Worm (Caenorhabditis elegans) whole organism, L4 larva: ENCODE measurements around the gene ceh-36.

Experiments
- D1046.2 ChIP-seq: fragments of 200-800 bp; sonication (Bioruptor generic); IDR thresholded peaks from 2 replicates; pipeline ENCODE4 v1.3.6; 2022; ENCODE audit warnings: missing genetic modification characterization, missing compliant biosample characterization
- F37D6.2 ChIP-seq: sonication (generic microtip); optimal IDR thresholded peaks from 2 replicates; lab custom pipeline; 2016; ENCODE audit warnings: mild to moderate bottlenecking, missing genetic modification characterization, missing compliant biosample characterization
- F44E2.7 ChIP-seq: fragments of 200-800 bp; sonication (Bioruptor generic); IDR thresholded peaks from 2 replicates; pipeline ENCODE4 v2.1.2; 2022; ENCODE audit warnings: missing genetic modification characterization, missing compliant biosample characterization
- F49E8.2 ChIP-seq: sonication (generic microtip); optimal IDR thresholded peaks from 2 replicates; lab custom pipeline; 2016; ENCODE audit warnings: missing compliant biosample characterization, mild to moderate bottlenecking, missing genetic modification characterization, borderline replicate concordance
- T20F7.1 ChIP-seq: fragments of 200-800 bp; sonication (Bioruptor generic); optimal IDR thresholded peaks from 2 replicates; lab custom pipeline; 2018; ENCODE audit warnings: mild to moderate bottlenecking, missing genetic modification characterization, missing compliant biosample characterization
- T26A8.4 ChIP-seq: fragments of 200-800 bp; sonication (Bioruptor generic); IDR thresholded peaks from 2 replicates; pipeline ENCODE4 v1.3.6; 2022; ENCODE audit warnings: missing genetic modification characterization, missing compliant biosample characterization
- aha-1 ChIP-seq: fragments of 150-350 bp; peaks from one replicate; lab custom pipeline; 2014; ENCODE audit warnings: missing biosample characterization, missing genetic modification characterization
- aly-2 ChIP-seq: sonication (generic microtip); optimal IDR thresholded peaks from 2 replicates; lab custom pipeline; 2018; ENCODE audit warnings: missing biosample characterization, missing genetic modification characterization
- ceh-20 ChIP-seq: fragments of 200-800 bp; sonication (Bioruptor generic); IDR thresholded peaks from 2 replicates; pipeline ENCODE4 v1.3.6; 2022; ENCODE audit warnings: missing genetic modification reagents, missing genetic modification characterization, missing compliant biosample characterization
- ceh-28 ChIP-seq: fragments of 150-350 bp; optimal IDR thresholded peaks from 2 replicates; lab custom pipeline; 2014; ENCODE audit warnings: missing biosample characterization, missing genetic modification reagents, missing genetic modification characterization
- ceh-32 ChIP-seq: sonication (generic microtip); optimal IDR thresholded peaks from 2 replicates; lab custom pipeline; 2016; ENCODE audit warnings: mild to moderate bottlenecking, missing genetic modification characterization, missing compliant biosample characterization; ENCODE audit not compliant: poor library complexity
- ces-1 ChIP-seq: fragments of 150-350 bp; sonication (generic microtip); optimal IDR thresholded peaks from 4 replicates; lab custom pipeline; 2014; ENCODE audit warnings: missing biosample characterization, missing genetic modification reagents, missing genetic modification characterization
- daf-16 ChIP-seq, 3 experiments: sonication (generic microtip); optimal IDR thresholded peaks; 2 replicates each; lab custom pipeline; 2016 to 2017; ENCODE audit warnings: missing genetic modification characterization in 3 of 3, missing genetic modification reagents in 3 of 3, mild to moderate bottlenecking in 2 of 3, missing compliant biosample characterization in 2 of 3, missing biosample characterization in 1 of 3, moderate library complexity in 1 of 3
- dve-1 ChIP-seq: sonication (generic microtip); optimal IDR thresholded peaks from 2 replicates; lab custom pipeline; 2017; ENCODE audit warnings: antibody characterized with exemption, mild to moderate bottlenecking, missing genetic modification characterization, missing compliant biosample characterization; ENCODE audit not compliant: insufficient read depth
- fkh-10 ChIP-seq: fragments of 150-350 bp; optimal IDR thresholded peaks from 2 replicates; lab custom pipeline; 2014; ENCODE audit warnings: missing biosample characterization, missing genetic modification reagents, missing genetic modification characterization
- gei-8 ChIP-seq: fragments of 200-800 bp; sonication (Bioruptor generic); optimal IDR thresholded peaks from 2 replicates; lab custom pipeline; 2018; ENCODE audit warnings: mild to moderate bottlenecking, missing genetic modification characterization, missing compliant biosample characterization
- hlh-11 ChIP-seq: fragments of 200-800 bp; sonication (Bioruptor generic); optimal IDR thresholded peaks from 2 replicates; lab custom pipeline; 2018; ENCODE audit warnings: mild to moderate bottlenecking, missing genetic modification characterization, missing compliant biosample characterization
- hlh-30 ChIP-seq: sonication (generic microtip); optimal IDR thresholded peaks from 2 replicates; lab custom pipeline; 2017; ENCODE audit warnings: antibody characterized with exemption, mild to moderate bottlenecking, missing genetic modification characterization, missing compliant biosample characterization; ENCODE audit not compliant: insufficient read depth
- lin-13 ChIP-seq: fragments of 150-350 bp; optimal IDR thresholded peaks from 2 replicates; lab custom pipeline; 2014; ENCODE audit warnings: missing biosample characterization, missing genetic modification reagents, missing genetic modification characterization
- lin-39 ChIP-seq: fragments of 150-350 bp; optimal IDR thresholded peaks from 2 replicates; lab custom pipeline; 2014; ENCODE audit warnings: missing biosample characterization, missing genetic modification reagents, missing genetic modification characterization
- lir-3 ChIP-seq: sonication (generic microtip); optimal IDR thresholded peaks from 2 replicates; lab custom pipeline; 2016; ENCODE audit warnings: mild to moderate bottlenecking, missing genetic modification characterization, missing compliant biosample characterization
- madf-9 ChIP-seq: fragments of 200-800 bp; sonication (Bioruptor generic); conservative IDR thresholded peaks from 2 replicates; pipeline ENCODE4 v1.3.6; 2022; ENCODE audit warnings: missing genetic modification reagents, missing genetic modification characterization, missing compliant biosample characterization
- mdl-1 ChIP-seq, 2 experiments: fragments of 150-350 bp in 1 of 2; sonication (generic microtip) in 1 of 2; optimal IDR thresholded peaks; 2 replicates each; lab custom pipeline; 2014 to 2017; ENCODE audit warnings: missing biosample characterization in 2 of 2, missing genetic modification characterization in 2 of 2
- nhr-111 ChIP-seq: fragments of 200-800 bp; sonication (Bioruptor generic); optimal IDR thresholded peaks from 2 replicates; lab custom pipeline; 2018; ENCODE audit warnings: mild to moderate bottlenecking, missing genetic modification characterization, missing compliant biosample characterization
- nhr-42 ChIP-seq: fragments of 200-800 bp; sonication (Bioruptor generic); IDR thresholded peaks from 2 replicates; pipeline ENCODE4 v1.3.6; 2022; ENCODE audit warnings: missing genetic modification characterization, missing compliant biosample characterization
- nhr-48 ChIP-seq: sonication (generic microtip); optimal IDR thresholded peaks from 2 replicates; lab custom pipeline; 2016; ENCODE audit warnings: mild to moderate bottlenecking, missing genetic modification characterization, missing compliant biosample characterization
- nhr-6 ChIP-seq: fragments of 150-350 bp; optimal IDR thresholded peaks from 2 replicates; lab custom pipeline; 2014; ENCODE audit warnings: missing biosample characterization, missing genetic modification characterization
- set-16 ChIP-seq: fragments of 200-800 bp; sonication (Bioruptor generic); IDR thresholded peaks from 2 replicates; pipeline ENCODE4 v1.3.6; 2022; ENCODE audit warnings: missing genetic modification reagents, missing genetic modification characterization, missing compliant biosample characterization
- skn-1 ChIP-seq: fragments of 150-350 bp; optimal IDR thresholded peaks from 2 replicates; lab custom pipeline; 2014; ENCODE audit warnings: missing biosample characterization, missing genetic modification characterization
- snpc-4 ChIP-seq: fragments of 150-350 bp; optimal IDR thresholded peaks from 2 replicates; lab custom pipeline; 2014; ENCODE audit warnings: missing biosample characterization, missing genetic modification characterization
- tag-97 ChIP-seq: fragments of 200-800 bp; sonication (Bioruptor generic); IDR thresholded peaks from 2 replicates; pipeline ENCODE4 v1.3.6; 2022; ENCODE audit warnings: missing genetic modification characterization, missing compliant biosample characterization
- unc-62 ChIP-seq, 3 experiments: fragments of 150-350 bp in 1 of 3; sonication (generic microtip); optimal IDR thresholded peaks in 2 of 3; peaks in 1 of 3; 1 replicate in 1 of 3; 2 replicates in 2 of 3; lab custom pipeline; 2014 to 2017; ENCODE audit warnings: missing biosample characterization in 3 of 3, missing genetic modification characterization in 3 of 3, missing genetic modification reagents in 3 of 3, missing genotype in 1 of 3
- vab-7 ChIP-seq: fragments of 200-800 bp; sonication (Bioruptor generic); IDR thresholded peaks from 2 replicates; pipeline ENCODE4 v1.3.6; 2022; ENCODE audit warnings: missing genetic modification reagents, missing genetic modification characterization, missing compliant biosample characterization
- ztf-11 ChIP-seq: fragments of 150-350 bp; optimal IDR thresholded peaks from 2 replicates; lab custom pipeline; 2014; ENCODE audit warnings: missing biosample characterization, missing genetic modification characterization

The ceh-36 gene

ce11 chrX:14186466-14186865 is at the start of gene ceh-36:
TSS of gene ceh-36 (minus strand) at chrX:14186566.
- no peak for TF ChIP-seq vab-7 (GFP tag; lab: Robert Waterston, UW)
- TF ChIP-seq aha-1 (tag; lab: Kevin White, UChicago): peak; percentile 80

ce11 chrX:14234932-14235331 is 48.6 kb upstream of the ceh-36 start, which contains the start of gene srg-37:
TSS of gene srg-37 (minus strand) at chrX:14235032.
- TF ChIP-seq F44E2.7 (GFP tag; lab: Robert Waterston, UW) (no peak), daf-16 (GFP tag; optimal IDR thresholded peaks at IDR 0.05; lab: Kevin White, UChicago) (no peak), daf-16 (tag; optimal IDR thresholded peaks at IDR 0.05; lab: Kevin White, UChicago) (no peak), lin-39 (no peak), ztf-11 (tag; lab: Kevin White, UChicago) (no peak), snpc-4 (tag; lab: Kevin White, UChicago) (no peak), T26A8.4 (GFP tag; lab: Robert Waterston, UW) (no peak), mdl-1 (tag; optimal IDR thresholded peaks at IDR 0.05; lab: Kevin White, UChicago) (no peak), unc-62 (GFP tag; optimal IDR thresholded peaks at IDR 0.05 in 1 of 2; lab: Kevin White, UChicago) (no peak), unc-62 (tag; optimal IDR thresholded peaks at IDR 0.05; lab: Kevin White, UChicago) (no peak), F37D6.2 (tag; lab: Kevin White, UChicago) (no peak), nhr-42 (GFP tag; lab: Robert Waterston, UW) (no peak), F49E8.2 (tag; lab: Kevin White, UChicago) (no peak), ceh-20 (no peak), nhr-48 (tag; lab: Kevin White, UChicago) (no peak), gei-8 (GFP tag; lab: Kevin White, UChicago) (no peak), nhr-6 (tag; lab: Kevin White, UChicago) (no peak), D1046.2 (GFP tag; lab: Robert Waterston, UW) (no peak)

ce11 chrX:14234366-14234765 is 48.0 kb upstream of the ceh-36 start, which contains the start of gene srg-36:
TSS of gene srg-36 (minus strand) at chrX:14234466.
- TF ChIP-seq fkh-10: no peak
- TF ChIP-seq gei-8 (GFP tag; lab: Kevin White, UChicago): no peak
- TF ChIP-seq madf-9 (GFP tag; lab: Robert Waterston, UW): no peak
- no peak for TF ChIP-seq hlh-11
- TF ChIP-seq tag-97 (GFP tag; lab: Robert Waterston, UW): no peak
- TF ChIP-seq T20F7.1: no peak
- TF ChIP-seq, all 104 proteins: peak for 0

- TF ChIP-seq set-16 (GFP tag; lab: Robert Waterston, UW) (peak; percentile 65; the same call in 1 of the 2 replicates), tag-97 (GFP tag; lab: Robert Waterston, UW) (no peak), aly-2 (tag; lab: Kevin White, UChicago) (no peak), skn-1 (no peak), madf-9 (GFP tag; lab: Robert Waterston, UW) (no peak), nhr-111 (GFP tag; lab: Kevin White, UChicago) (no peak), lin-13 (GFP tag; lab: Kevin White, UChicago) (no peak), ztf-11 (tag; lab: Kevin White, UChicago) (no peak), hlh-30 (tag; lab: Kevin White, UChicago) (no peak), ces-1 (no peak), lir-3 (tag; lab: Kevin White, UChicago) (no peak), aha-1 (tag; lab: Kevin White, UChicago) (peak; percentile 93), unc-62 (GFP tag; optimal IDR thresholded peaks at IDR 0.05 in 1 of 2; lab: Kevin White, UChicago) (peak in 1 of 2 experiments; percentile 3), unc-62 (tag; optimal IDR thresholded peaks at IDR 0.05; lab: Kevin White, UChicago) (no peak), ceh-32 (tag; lab: Kevin White, UChicago) (no peak), dve-1 (no peak), ceh-28 (tag; lab: Kevin White, UChicago) (no peak)
Observed at ce11 chrX:14231987-14232386, 45.6 kb upstream of the ceh-36 start.
